Worm (Caenorhabditis elegans) whole organism, L3 larva: ENCODE measurements around the gene srw-83.

Experiments
- nhr-237 ChIP-seq: fragments of 150-350 bp; optimal IDR thresholded peaks from 2 replicates; lab custom pipeline; 2014; ENCODE audit warnings: missing biosample characterization, missing genetic modification characterization
- ztf-11 ChIP-seq: fragments of 150-350 bp; optimal IDR thresholded peaks from 2 replicates; lab custom pipeline; 2014; ENCODE audit warnings: missing biosample characterization, missing genetic modification characterization

ce11 chrV:18402743-18403142 lies 23.6 kb upstream of the srw-83 start:
- TF ChIP-seq ztf-11 (tag; lab: Kevin White, UChicago) (no peak), nhr-237 (no peak)
